Worm (Caenorhabditis elegans): ENCODE results near the gene gpd-3.
A peak's percentile ranks its signal among the peaks of the same experiment; 100 is the strongest.

gpd-3 gene

ce11 chrX:3126979-3127378 is 13.8 kb upstream of the gpd-3 start, which contains the start of gene spc-1:
spc-1 (minus strand) TSS chrX:3127079.
- TF ChIP-seq elt-3 (tag; optimal IDR thresholded peaks at IDR 0.05) (no peak), unc-55 (GFP tag; optimal IDR thresholded peaks at IDR 0.05) (no peak), mdl-1 (tag; optimal IDR thresholded peaks at IDR 0.05) (no peak), nhr-237 (tag; optimal IDR thresholded peaks at IDR 0.05) (no peak), zag-1 (tag; optimal IDR thresholded peaks at IDR 0.05) (no peak), ztf-4 (tag; optimal IDR thresholded peaks at IDR 0.05) (no peak), nhr-23 (tag; optimal IDR thresholded peaks at IDR 0.05) (no peak), ZK546.5 (tag; optimal IDR thresholded peaks at IDR 0.05) (no peak), peb-1 (tag; optimal IDR thresholded peaks at IDR 0.05) (no peak), ama-1 (optimal IDR thresholded peaks at IDR 0.05) (no peak), unc-62 (GFP tag; optimal IDR thresholded peaks at IDR 0.05) (no peak), mbf-1 (tag; optimal IDR thresholded peaks at IDR 0.05) (no peak), unc-39 (tag; optimal IDR thresholded peaks at IDR 0.05) (no peak), fos-1 (tag; optimal IDR thresholded peaks at IDR 0.05) (no peak)

ce11 chrX:3126233-3126632 is 13.1 kb upstream of the gpd-3 start:
- no peak for TF ChIP-seq nhr-21 (tag; optimal IDR thresholded peaks at IDR 0.05)
- TF ChIP-seq unc-39 (tag; optimal IDR thresholded peaks at IDR 0.05) = no peak
- TF ChIP-seq snpc-4 (tag; optimal IDR thresholded peaks at IDR 0.05) = no peak
- TF ChIP-seq crh-2 (tag; optimal IDR thresholded peaks at IDR 0.05) = no peak
- peak; percentile 10 for TF ChIP-seq lin-13 (GFP tag; optimal IDR thresholded peaks at IDR 0.05)
- no peak for TF ChIP-seq ceh-82 (tag; optimal IDR thresholded peaks at IDR 0.05)
- TF ChIP-seq mbf-1 (tag; optimal IDR thresholded peaks at IDR 0.05) = no peak
- peak; percentile 2 for TF ChIP-seq nhr-129 (tag; optimal IDR thresholded peaks at IDR 0.05)
- TF ChIP-seq nhr-12 (tag; optimal IDR thresholded peaks at IDR 0.05) = no peak
- no peak for TF ChIP-seq peb-1 (tag; optimal IDR thresholded peaks at IDR 0.05)
- TF ChIP-seq nhr-6 (tag; optimal IDR thresholded peaks at IDR 0.05) = no peak
- TF ChIP-seq F13H6.1 (tag; optimal IDR thresholded peaks at IDR 0.05) = peak; percentile 23
- peak; percentile 0 for TF ChIP-seq mab-5 (tag; optimal IDR thresholded peaks at IDR 0.05)
- no peak for TF ChIP-seq nhr-25 (tag; optimal IDR thresholded peaks at IDR 0.05)
- TF ChIP-seq alr-1 (tag; optimal IDR thresholded peaks at IDR 0.05) = no peak
- peak; percentile 62 for TF ChIP-seq C34F6.9 (tag; optimal IDR thresholded peaks at IDR 0.05)
- no peak for TF ChIP-seq unc-62 (GFP tag; optimal IDR thresholded peaks at IDR 0.05)
- no peak for TF ChIP-seq nhr-77 (tag; optimal IDR thresholded peaks at IDR 0.05)
- no peak for TF ChIP-seq ama-1 (optimal IDR thresholded peaks at IDR 0.05)
- no peak for TF ChIP-seq nhr-23 (tag; optimal IDR thresholded peaks at IDR 0.05)
- TF ChIP-seq egl-27 (tag; optimal IDR thresholded peaks at IDR 0.05) = no peak
- TF ChIP-seq gmeb-1 (tag; optimal IDR thresholded peaks at IDR 0.05) = no peak
- TF ChIP-seq Y55F3AM.14 (GFP tag; optimal IDR thresholded peaks at IDR 0.05) = peak; percentile 42
- TF ChIP-seq dmd-4 (tag; optimal IDR thresholded peaks at IDR 0.05) = no peak
- TF ChIP-seq lin-39 (tag; optimal IDR thresholded peaks at IDR 0.05) = no peak
- TF ChIP-seq elt-1 (tag; optimal IDR thresholded peaks at IDR 0.05) = no peak
- TF ChIP-seq nhr-11 (tag; optimal IDR thresholded peaks at IDR 0.05) = no peak
- TF ChIP-seq ztf-1 (GFP tag; conservative IDR thresholded peaks at IDR 0.05) = no peak
- TF ChIP-seq unc-55 (GFP tag; optimal IDR thresholded peaks at IDR 0.05) = peak; percentile 20
- TF ChIP-seq aly-2 (tag; optimal IDR thresholded peaks at IDR 0.05) = no peak
- peak in 1 of 2 experiments; percentile 41 for TF ChIP-seq lsy-2 (tag; optimal IDR thresholded peaks at IDR 0.05)

- TF ChIP-seq nhr-6 (tag; optimal IDR thresholded peaks at IDR 0.05) (no peak), nhr-129 (tag; optimal IDR thresholded peaks at IDR 0.05) (no peak), nhr-11 (tag; optimal IDR thresholded peaks at IDR 0.05) (no peak), lin-11 (tag; optimal IDR thresholded peaks at IDR 0.05) (no peak), sma-3 (GFP tag; optimal IDR thresholded peaks at IDR 0.05) (no peak), zag-1 (tag; optimal IDR thresholded peaks at IDR 0.05) (no peak), lin-13 (GFP tag; optimal IDR thresholded peaks at IDR 0.05) (no peak), nhr-10 (tag; optimal IDR thresholded peaks at IDR 0.05) (no peak), elt-3 (tag; optimal IDR thresholded peaks at IDR 0.05) (no peak), gmeb-1 (tag; optimal IDR thresholded peaks at IDR 0.05) (no peak), ceh-82 (tag; optimal IDR thresholded peaks at IDR 0.05) (no peak)
These were observed 6.5 kb upstream of the gpd-3 start for ce11 chrX:3119606-3120005.

All from whole organism, L2 larva.